Fruit fly (Drosophila melanogaster): ENCODE measurements around the gene CG8360.
A peak's percentile ranks its signal among the peaks of the same experiment; 100 is the strongest.

The CG8360 gene

DNA sequence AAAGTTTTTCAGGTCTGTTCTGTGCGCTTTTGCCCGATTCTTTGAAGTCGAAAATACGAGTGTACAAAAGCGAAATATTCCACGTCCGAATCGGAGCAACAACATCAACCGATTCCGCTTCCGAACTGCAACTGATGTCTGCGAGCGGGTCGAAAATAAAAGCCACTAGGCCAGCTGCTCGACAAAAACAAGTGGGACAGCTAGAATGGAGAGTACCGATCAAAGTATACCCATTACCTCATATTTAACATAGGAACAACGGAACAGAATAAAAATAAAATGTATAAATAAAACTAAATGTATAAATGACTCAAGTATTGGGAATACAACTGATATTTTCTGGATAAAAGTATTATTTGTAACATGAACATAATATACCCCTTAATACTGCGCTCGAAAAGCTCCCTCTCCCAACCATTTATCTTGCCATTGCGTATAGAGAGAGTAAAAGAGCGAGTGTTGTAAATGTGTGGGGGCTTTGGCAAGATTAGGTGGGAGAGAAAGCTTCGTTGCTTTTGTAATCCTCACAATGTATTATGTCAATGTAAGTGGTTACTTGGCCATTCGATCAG is 7.7 kb upstream of the CG8360 start, which contains the start of gene SLC5A11 (continued):
- TF ChIP-seq zfh2 (GFP tag; optimal IDR thresholded peaks at IDR 0.05) (peak; percentile 78), Med (GFP tag) (peak; percentile 100), Elba2 (GFP tag; optimal IDR thresholded peaks at IDR 0.05) (peak; percentile 61), Fer1 (GFP tag; optimal IDR thresholded peaks at IDR 0.05) (peak; percentile 99), CG14860 (GFP tag; IDR thresholded peaks at IDR 0.05; ENCODE audit: partially characterized antibody) (0 out of 3 replicates have a peak, but pooled peaks have one; percentile 12), zen2 (GFP tag; IDR thresholded peaks at IDR 0.05; ENCODE audit: partially characterized antibody) (no peak), usp (GFP tag; optimal IDR thresholded peaks at IDR 0.05) (no peak), CG1233 (GFP tag; optimal IDR thresholded peaks at IDR 0.05) (peak; percentile 92), her (GFP tag; optimal IDR thresholded peaks at IDR 0.05) (peak; percentile 87), maf-S (GFP tag; optimal IDR thresholded peaks at IDR 0.05) (peak; percentile 92), bowl (GFP tag; IDR thresholded peaks at IDR 0.05) (peak; percentile 82; the same call in 1 of the 2 replicates), cad (GFP tag; optimal IDR thresholded peaks at IDR 0.05) (no peak), insv (GFP tag; optimal IDR thresholded peaks at IDR 0.05) (peak in 1 of 2 experiments; percentile 60), CG6683 (GFP tag; optimal IDR thresholded peaks at IDR 0.05) (peak; percentile 95), CHES-1-like (GFP tag; optimal IDR thresholded peaks at IDR 0.05) (peak; percentile 54), amos (GFP tag; IDR thresholded peaks at IDR 0.05; ENCODE audit: partially characterized antibody) (no peak; the same call in 1 of the 2 replicates), CG2120 (GFP tag; optimal IDR thresholded peaks at IDR 0.05) (peak; percentile 95), croc (GFP tag; conservative IDR thresholded peaks at IDR 0.05) (peak; percentile 97), Aef1 (GFP tag; IDR thresholded peaks at IDR 0.05) (peak; percentile 100), bbx (GFP tag; IDR thresholded peaks at IDR 0.05; ENCODE audit: partially characterized antibody) (no peak; the same call in 1 of the 2 replicates), rib (GFP tag; IDR thresholded peaks at IDR 0.05) (peak; percentile 95), CG11247 (GFP tag; IDR thresholded peaks at IDR 0.05) (peak; percentile 96), CG3847 (GFP tag; IDR thresholded peaks at IDR 0.05) (peak; percentile 100), nerfin-1 (tag; optimal IDR thresholded peaks at IDR 0.05) (peak; percentile 89), B-H1 (GFP tag; IDR thresholded peaks at IDR 0.05) (peak; percentile 95), Atf-2 (GFP tag; optimal IDR thresholded peaks at IDR 0.05) (peak; percentile 95), CG13894 (tag; optimal IDR thresholded peaks at IDR 0.05) (peak; percentile 94), CG17829 (tag; optimal IDR thresholded peaks at IDR 0.05) (peak; percentile 97), CG18011 (GFP tag; optimal IDR thresholded peaks at IDR 0.05) (peak; percentile 84), CG2875 (GFP tag; optimal IDR thresholded peaks at IDR 0.05) (peak; percentile 94), dmrt11E (tag; optimal IDR thresholded peaks at IDR 0.05) (peak; percentile 2), CG7963 (GFP tag; IDR thresholded peaks at IDR 0.05; ENCODE audit: partially characterized antibody) (no peak), Xbp1 (GFP tag; optimal IDR thresholded peaks at IDR 0.05) (peak; percentile 100), CG32532 (GFP tag; IDR thresholded peaks at IDR 0.05) (peak; percentile 98), cato (GFP tag; optimal IDR thresholded peaks at IDR 0.05; ENCODE audit: borderline replicate concordance) (peak; percentile 87), fd64A (GFP tag; optimal IDR thresholded peaks at IDR 0.05) (peak; percentile 87), CG31388 (GFP tag; optimal IDR thresholded peaks at IDR 0.05) (peak; percentile 99), CG9727 (GFP tag; optimal IDR thresholded peaks at IDR 0.05) (peak; percentile 99), Optix (GFP tag; IDR thresholded peaks at IDR 0.05) (peak; percentile 68; the same call in 2 of the 3 replicates), gem (tag; optimal IDR thresholded peaks at IDR 0.05) (peak; percentile 98), odd (GFP tag; optimal IDR thresholded peaks at IDR 0.05) (peak; percentile 95), CG31365 (tag; optimal IDR thresholded peaks at IDR 0.05) (peak; percentile 82), sima (GFP tag; optimal IDR thresholded peaks at IDR 0.05) (peak; percentile 96), gce (GFP tag; IDR thresholded peaks at IDR 0.05) (peak; percentile 93), Pdp1 (GFP tag; optimal IDR thresholded peaks at IDR 0.05) (peak; percentile 93 to 98), sim (GFP tag; IDR thresholded peaks at IDR 0.05) (peak; percentile 94), ranshi (GFP tag; IDR thresholded peaks at IDR 0.05) (peak; percentile 89), zf30C (GFP tag; optimal IDR thresholded peaks at IDR 0.05) (no peak), CG34224 (GFP tag; IDR thresholded peaks at IDR 0.05; ENCODE audit: partially characterized antibody) (no peak)
